Worm (Caenorhabditis elegans): ENCODE results near the gene C07D10.1.

- no peak for TF ChIP-seq ztf-23 (GFP tag; IDR thresholded peaks at IDR 0.05)
- no peak for TF ChIP-seq ztf-29 (GFP tag; IDR thresholded peaks at IDR 0.05)
Measured at ce11 chrII:7397273-7397840, 1.5 kb upstream of the C07D10.1 start.

Data from whole organism, midembryonic.